Fruit fly (Drosophila melanogaster) whole organism, embryonic: ENCODE data around the gene mRpL24.
A peak's percentile ranks its signal among the peaks of the same experiment; 100 is the strongest.

Experiments
- CG10147 ChIP-seq: fragments of 200-800 bp; sonication (Bioruptor generic); optimal IDR thresholded peaks from 2 replicates; lab custom pipeline; 2019; ENCODE audit warnings: missing biosample characterization, mild to moderate bottlenecking, missing genetic modification characterization, moderate library complexity
- CG11504 ChIP-seq: fragments of 200-800 bp; sonication (Bioruptor generic); optimal IDR thresholded peaks from 3 replicates; lab custom pipeline; 2019; ENCODE audit warnings: missing biosample characterization, mild to moderate bottlenecking, missing genetic modification characterization, moderate library complexity
- CG11696 ChIP-seq: fragments of 200-800 bp; sonication (Bioruptor generic); IDR thresholded peaks from 2 replicates; pipeline ENCODE4 v1.3.6; 2022; ENCODE audit warnings: missing biosample characterization, missing genetic modification characterization
- CG11723 ChIP-seq: fragments of 200-800 bp; sonication (Bioruptor generic); optimal IDR thresholded peaks from 2 replicates; lab custom pipeline; 2017; ENCODE audit warnings: missing biosample characterization, mild to moderate bottlenecking, missing genetic modification characterization
- CG12299 ChIP-seq: fragments of 200-800 bp; sonication (Bioruptor generic); optimal IDR thresholded peaks from 2 replicates; lab custom pipeline; 2018; ENCODE audit warnings: missing biosample characterization, mild to moderate bottlenecking, missing genetic modification characterization
- CG12391 ChIP-seq: fragments of 200-800 bp; sonication (Bioruptor generic); optimal IDR thresholded peaks from 3 replicates; lab custom pipeline; 2018; ENCODE audit warnings: missing biosample characterization, mild to moderate bottlenecking, missing genetic modification characterization, moderate library complexity
- CG14050 ChIP-seq: fragments of 200-800 bp; sonication (Bioruptor generic); IDR thresholded peaks from 3 replicates; pipeline ENCODE4 v1.3.6; 2022; ENCODE audit warnings: missing biosample characterization, missing genetic modification characterization
- CG14441 ChIP-seq: fragments of 200-800 bp; sonication (Bioruptor generic); IDR thresholded peaks from 2 replicates; pipeline ENCODE4 v1.3.6; 2022; ENCODE audit warnings: missing biosample characterization, missing genetic modification characterization
- CG15011 ChIP-seq: fragments of 200-800 bp; sonication (Bioruptor generic); optimal IDR thresholded peaks from 3 replicates; lab custom pipeline; 2018; ENCODE audit warnings: missing biosample characterization, mild to moderate bottlenecking, missing genetic modification characterization
- CG15514 ChIP-seq: fragments of 200-800 bp; sonication (Bioruptor generic); optimal IDR thresholded peaks from 3 replicates; lab custom pipeline; 2017; ENCODE audit warnings: missing biosample characterization, missing genetic modification characterization, mild to moderate bottlenecking, moderate library complexity, missing genetic modification reagents
- CG17568 ChIP-seq: fragments of 200-800 bp; sonication (Bioruptor generic); optimal IDR thresholded peaks from 2 replicates; lab custom pipeline; 2018; ENCODE audit warnings: missing biosample characterization, mild to moderate bottlenecking, missing genetic modification characterization, moderate library complexity
- CG17829 ChIP-seq: fragments of 200-800 bp; optimal IDR thresholded peaks from 2 replicates; lab custom pipeline; 2019; ENCODE audit warnings: missing biosample characterization, mild to moderate bottlenecking, missing genetic modification characterization, moderate library complexity
- CG18599 ChIP-seq: fragments of 200-800 bp; sonication (Bioruptor generic); optimal IDR thresholded peaks from 3 replicates; lab custom pipeline; 2017; ENCODE audit warnings: missing biosample characterization, missing genetic modification characterization, mild to moderate bottlenecking, moderate library complexity, missing genetic modification reagents
- CG18764 ChIP-seq: fragments of 200-800 bp; sonication (Bioruptor generic); optimal IDR thresholded peaks from 3 replicates; lab custom pipeline; 2016; ENCODE audit warnings: missing biosample characterization, missing genetic modification characterization
- CG2202 ChIP-seq: fragments of 200-800 bp; sonication (Bioruptor generic); optimal IDR thresholded peaks from 2 replicates; lab custom pipeline; 2018; ENCODE audit warnings: missing biosample characterization, mild to moderate bottlenecking, missing genetic modification characterization
- CG30020 ChIP-seq: fragments of 200-800 bp; optimal IDR thresholded peaks from 2 replicates; lab custom pipeline; 2019; ENCODE audit warnings: missing biosample characterization, mild to moderate bottlenecking, missing genetic modification characterization, moderate library complexity
- CG32772 ChIP-seq: fragments of 200-800 bp; sonication (Bioruptor generic); IDR thresholded peaks from 2 replicates; pipeline ENCODE4 v1.3.6; 2022; ENCODE audit warnings: missing biosample characterization, missing genetic modification characterization
- CG33557 ChIP-seq: fragments of 200-800 bp; sonication (Bioruptor generic); optimal IDR thresholded peaks from 2 replicates; lab custom pipeline; 2019; ENCODE audit warnings: missing biosample characterization, mild to moderate bottlenecking, missing genetic modification characterization, moderate library complexity
- CG3847 ChIP-seq: fragments of 200-800 bp; sonication (Bioruptor generic); IDR thresholded peaks from 2 replicates; pipeline ENCODE4 v1.3.6; 2022; ENCODE audit warnings: missing biosample characterization, missing genetic modification characterization
- CG4820 ChIP-seq: fragments of 200-800 bp; sonication (Bioruptor generic); optimal IDR thresholded peaks from 3 replicates; lab custom pipeline; 2016; ENCODE audit warnings: missing biosample characterization, missing genetic modification characterization
- CG6683 ChIP-seq: fragments of 200-800 bp; sonication (Bioruptor generic); optimal IDR thresholded peaks from 2 replicates; lab custom pipeline; 2017; ENCODE audit warnings: missing biosample characterization, mild to moderate bottlenecking, missing genetic modification characterization, missing genetic modification reagents
- CG6689 ChIP-seq: fragments of 200-800 bp; sonication (Bioruptor generic); IDR thresholded peaks from 2 replicates; pipeline ENCODE4 v1.3.6; 2022; ENCODE audit warnings: missing biosample characterization, missing genetic modification characterization
- CG6765 ChIP-seq: fragments of 200-800 bp; sonication (Bioruptor generic); optimal IDR thresholded peaks from 3 replicates; lab custom pipeline; 2017; ENCODE audit warnings: missing biosample characterization, mild to moderate bottlenecking, missing genetic modification characterization
- CG8359 ChIP-seq: fragments of 200-800 bp; sonication (Bioruptor generic); optimal IDR thresholded peaks from 2 replicates; lab custom pipeline; 2017; ENCODE audit warnings: missing biosample characterization, mild to moderate bottlenecking, missing genetic modification characterization, borderline replicate concordance
- CG9817 ChIP-seq: fragments of 200-800 bp; sonication (Bioruptor generic); optimal IDR thresholded peaks from 2 replicates; lab custom pipeline; 2018; ENCODE audit warnings: missing biosample characterization, mild to moderate bottlenecking, missing genetic modification characterization, moderate library complexity
- D19B ChIP-seq: fragments of 200-800 bp; sonication (Bioruptor generic); optimal IDR thresholded peaks from 2 replicates; lab custom pipeline; 2017; ENCODE audit warnings: missing biosample characterization, mild to moderate bottlenecking, missing genetic modification characterization
- Dll ChIP-seq: fragments of 200-800 bp; sonication (Bioruptor generic); IDR thresholded peaks from 4 replicates; pipeline ENCODE4 v1.3.6; 2022; ENCODE audit warnings: missing biosample characterization, missing genetic modification characterization; ENCODE audit not compliant: partially characterized antibody
- Dp ChIP-seq: fragments of 200-800 bp; sonication (Bioruptor generic); optimal IDR thresholded peaks from 2 replicates; lab custom pipeline; 2018; ENCODE audit warnings: missing biosample characterization, mild to moderate bottlenecking, missing genetic modification characterization, moderate library complexity
- Ets65A ChIP-seq: fragments of 200-800 bp; sonication (Bioruptor generic); peaks from one replicate; lab custom pipeline; 2016; ENCODE audit warnings: missing biosample characterization, missing genetic modification characterization
- Fer3 ChIP-seq: fragments of 200-800 bp; sonication (Bioruptor generic); optimal IDR thresholded peaks from 2 replicates; lab custom pipeline; 2018; ENCODE audit warnings: missing biosample characterization, mild to moderate bottlenecking, missing genetic modification characterization, moderate library complexity
- H2.0 ChIP-seq: fragments of 200-800 bp; sonication (Bioruptor generic); IDR thresholded peaks from 2 replicates; pipeline ENCODE4 v1.3.6; 2022; ENCODE audit warnings: missing biosample characterization, missing genetic modification characterization
- Lim3 ChIP-seq: fragments of 200-800 bp; sonication (Bioruptor generic); IDR thresholded peaks from 2 replicates; pipeline ENCODE4 v1.3.6; 2022; ENCODE audit warnings: missing biosample characterization, missing genetic modification characterization
- Oaz ChIP-seq: fragments of 200-800 bp; sonication (Bioruptor generic); IDR thresholded peaks from 2 replicates; pipeline ENCODE4 v1.3.6; 2022; ENCODE audit warnings: missing biosample characterization, missing genetic modification characterization
- Rx ChIP-seq: fragments of 200-800 bp; sonication (Bioruptor generic); IDR thresholded peaks from 2 replicates; pipeline ENCODE4 v1.3.6; 2022; ENCODE audit warnings: missing biosample characterization, missing genetic modification characterization
- Trl ChIP-seq, 3 experiments: fragments of >200 bp in 2 of 3; fragments of 200-800 bp in 1 of 3; sonication (Bioruptor generic) in 1 of 3; optimal IDR thresholded peaks; 2 replicates in 1 of 3; 3 replicates in 2 of 3; lab custom pipeline; 2016 to 2017; ENCODE audit warnings: missing biosample characterization in 1 of 3, missing genetic modification characterization in 1 of 3
- Xrp1 ChIP-seq: fragments of 200-800 bp; sonication (Bioruptor generic); IDR thresholded peaks from 2 replicates; pipeline ENCODE4 v1.3.6; 2022; ENCODE audit warnings: missing biosample characterization, missing genetic modification characterization
- ci ChIP-seq: fragments of 200-800 bp; sonication (Bioruptor generic); IDR thresholded peaks from 3 replicates; pipeline ENCODE4 v1.3.6; 2022; ENCODE audit warnings: missing biosample characterization, missing genetic modification characterization
- croc ChIP-seq: fragments of 200-800 bp; sonication (Bioruptor generic); conservative IDR thresholded peaks from 3 replicates; pipeline ENCODE4 v1.3.6; 2022; ENCODE audit warnings: missing biosample characterization, missing genetic modification characterization
- dpn ChIP-seq, 2 experiments: fragments of 200-800 bp; sonication (Bioruptor generic); optimal IDR thresholded peaks; 3 replicates each; lab custom pipeline; 2016; ENCODE audit warnings: missing biosample characterization in 2 of 2, missing genetic modification characterization in 2 of 2
- ems ChIP-seq: fragments of 200-800 bp; sonication (Bioruptor generic); optimal IDR thresholded peaks from 3 replicates; lab custom pipeline; 2016; ENCODE audit warnings: missing biosample characterization, missing genetic modification characterization
- gfzf ChIP-seq: fragments of 200-800 bp; sonication (Bioruptor generic); optimal IDR thresholded peaks from 2 replicates; lab custom pipeline; 2016; ENCODE audit warnings: missing biosample characterization, mild to moderate bottlenecking, missing genetic modification characterization, moderate library complexity
- inv ChIP-seq: fragments of 200-800 bp; sonication (Bioruptor generic); IDR thresholded peaks from 2 replicates; pipeline ENCODE4 v1.3.6; 2022; ENCODE audit warnings: missing biosample characterization, missing genetic modification characterization; ENCODE audit not compliant: partially characterized antibody
- luna ChIP-seq: fragments of 200-800 bp; sonication (Bioruptor generic); optimal IDR thresholded peaks from 2 replicates; lab custom pipeline; 2016; ENCODE audit warnings: missing biosample characterization, missing genetic modification characterization
- nmo ChIP-seq: fragments of 200-800 bp; sonication (Bioruptor generic); optimal IDR thresholded peaks from 2 replicates; lab custom pipeline; 2018; ENCODE audit warnings: missing biosample characterization, mild to moderate bottlenecking, missing genetic modification characterization, moderate library complexity
- sqz ChIP-seq: fragments of 200-800 bp; sonication (Bioruptor generic); optimal IDR thresholded peaks from 3 replicates; lab custom pipeline; 2018; ENCODE audit warnings: missing biosample characterization, mild to moderate bottlenecking, missing genetic modification characterization
- sr ChIP-seq: fragments of 200-800 bp; sonication (Bioruptor generic); IDR thresholded peaks from 3 replicates; pipeline ENCODE4 v1.3.6; 2022; ENCODE audit warnings: missing biosample characterization, missing genetic modification characterization
- tin ChIP-seq: fragments of 200-800 bp; sonication (Bioruptor generic); optimal IDR thresholded peaks from 3 replicates; lab custom pipeline; 2016; ENCODE audit warnings: missing biosample characterization, missing genetic modification characterization
- unpg ChIP-seq: fragments of 200-800 bp; sonication (Bioruptor generic); optimal IDR thresholded peaks from 3 replicates; lab custom pipeline; 2018; ENCODE audit warnings: missing biosample characterization, mild to moderate bottlenecking, missing genetic modification characterization, moderate library complexity
- zfh1 ChIP-seq: fragments of 200-800 bp; sonication (Bioruptor generic); IDR thresholded peaks from 3 replicates; pipeline ENCODE4 v1.3.6; 2022; ENCODE audit warnings: missing biosample characterization, missing genetic modification characterization
- zfh2 ChIP-seq: fragments of 200-800 bp; sonication (Bioruptor generic); optimal IDR thresholded peaks from 2 replicates; lab custom pipeline; 2016; ENCODE audit warnings: missing biosample characterization, missing genetic modification characterization

Gene mRpL24

DNA sequence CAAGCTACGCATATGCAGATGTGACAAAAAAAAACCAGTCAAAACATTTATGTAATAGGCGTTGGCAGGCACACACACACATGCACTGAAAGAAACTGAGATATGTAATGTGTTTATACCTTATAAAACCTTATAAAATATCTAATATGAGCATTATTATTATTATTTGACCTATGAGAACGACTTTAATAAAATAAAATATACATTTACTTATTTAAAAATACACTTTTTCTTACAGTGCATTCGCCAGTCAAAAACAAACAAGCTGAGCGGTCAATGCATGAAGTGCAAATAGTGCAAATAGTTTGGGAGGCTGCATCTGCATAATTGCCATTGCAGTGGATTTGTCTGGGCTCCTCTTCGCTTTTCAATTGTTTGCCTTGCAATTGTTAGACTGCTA lies 37.2 kb downstream of the mRpL24 start (continued):
- TF ChIP-seq zfh1 (GFP tag; lab: Robert Waterston, UW) (peak; percentile 67), CG15514 (GFP tag; lab: Kevin White, UChicago) (peak; percentile 9), croc (peak; percentile 17; the same call in 2 of the 3 replicates), gfzf (no peak), ems (GFP tag; lab: Kevin White, UChicago) (no peak), CG9817 (tag; lab: Kevin White, UChicago) (peak; percentile 21), CG4820 (GFP tag; lab: Kevin White, UChicago) (peak; percentile 41), CG17568 (GFP tag; lab: Kevin White, UChicago) (peak; percentile 74), zfh2 (no peak), CG10147 (peak; percentile 49), CG18764 (GFP tag; lab: Kevin White, UChicago) (peak; percentile 41), CG6765 (GFP tag; lab: Kevin White, UChicago) (peak; percentile 37), nmo (GFP tag; lab: Kevin White, UChicago) (peak; percentile 67), CG12299 (peak; percentile 32), ci (GFP tag; lab: Robert Waterston, UW) (peak; percentile 86), CG6683 (GFP tag; lab: Kevin White, UChicago) (peak; percentile 5), Dp (GFP tag; lab: Kevin White, UChicago) (no peak), CG30020 (peak; percentile 8), CG11504 (tag; lab: Kevin White, UChicago) (peak; percentile 89), CG11696 (GFP tag; lab: Robert Waterston, UW) (peak; percentile 24; the same call in 1 of the 2 replicates), CG15011 (GFP tag; lab: Kevin White, UChicago) (peak; percentile 30), CG33557 (GFP tag; lab: Kevin White, UChicago) (no peak), Xrp1 (peak; percentile 72), sqz (GFP tag; lab: Kevin White, UChicago) (peak; percentile 64), CG18599 (GFP tag; lab: Kevin White, UChicago) (peak; percentile 41), Trl (optimal IDR thresholded peaks at IDR 0.05; lab: Kevin White, UChicago) (no peak), Trl (GFP tag; optimal IDR thresholded peaks at IDR 0.05; lab: Kevin White, UChicago) (no peak), CG3847 (GFP tag; lab: Robert Waterston, UW) (no peak), CG17829 (tag; lab: Kevin White, UChicago) (peak; percentile 72), unpg (GFP tag; lab: Kevin White, UChicago) (peak; percentile 82), dpn (GFP tag; optimal IDR thresholded peaks at IDR 0.05; lab: Kevin White, UChicago) (peak in 1 of 2 experiments; percentile 56), D19B (GFP tag; lab: Kevin White, UChicago) (no peak), CG6689 (GFP tag; lab: Robert Waterston, UW) (peak; percentile 64), Lim3 (GFP tag; lab: Robert Waterston, UW) (peak; percentile 51; the same call in 1 of the 2 replicates), Fer3 (peak; percentile 74), tin (GFP tag; lab: Kevin White, UChicago) (peak; percentile 53), CG11723 (GFP tag; lab: Kevin White, UChicago) (peak; percentile 50), CG14050 (GFP tag; lab: Robert Waterston, UW) (peak; percentile 76), luna (GFP tag; lab: Kevin White, UChicago) (no peak), H2.0 (GFP tag; lab: Robert Waterston, UW) (peak; percentile 71), CG2202 (tag; lab: Kevin White, UChicago) (peak; percentile 14), CG12391 (tag; lab: Kevin White, UChicago) (peak; percentile 83), CG8359 (peak; percentile 20), Ets65A (GFP tag; lab: Kevin White, UChicago) (peak; percentile 65), inv (GFP tag; lab: Robert Waterston, UW) (no peak), Rx (no peak), sr (no peak), CG32772 (peak; percentile 67), CG14441 (GFP tag; lab: Robert Waterston, UW) (peak; percentile 46; the same call in 1 of the 2 replicates), Oaz (peak; percentile 23; the same call in 1 of the 2 replicates), Dll (GFP tag; lab: Robert Waterston, UW) (no peak)
